Worm (Caenorhabditis elegans) whole organism, young adult: ENCODE measurements around the gene F48D6.4.

Experiments
- F23B12.7 ChIP-seq: sonication (generic microtip); optimal IDR thresholded peaks from 2 replicates; lab custom pipeline; 2017; ENCODE audit warnings: missing genetic modification characterization, mild to moderate bottlenecking, missing compliant biosample characterization, antibody characterized with exemption, moderate library complexity; ENCODE audit not compliant: insufficient read depth
- athp-1 ChIP-seq: sonication (generic microtip); optimal IDR thresholded peaks from 2 replicates; lab custom pipeline; 2017; ENCODE audit warnings: mild to moderate bottlenecking, missing genetic modification characterization, missing compliant biosample characterization
- dpl-1 ChIP-seq: fragments of 150-350 bp; optimal IDR thresholded peaks from 2 replicates; lab custom pipeline; 2014; ENCODE audit warnings: missing biosample characterization, missing genetic modification reagents, missing genetic modification characterization
- lin-26 ChIP-seq: fragments of 200-800 bp; sonication (Bioruptor generic); IDR thresholded peaks from 2 replicates; pipeline ENCODE4 v1.3.6; 2022; ENCODE audit warnings: missing genetic modification reagents, missing genetic modification characterization, missing compliant biosample characterization
- lin-54 ChIP-seq: fragments of 200-800 bp; sonication (Bioruptor generic); optimal IDR thresholded peaks from 2 replicates; lab custom pipeline; 2018; ENCODE audit warnings: mild to moderate bottlenecking, missing genetic modification characterization, missing compliant biosample characterization
- lsy-27 ChIP-seq: sonication (generic microtip); optimal IDR thresholded peaks from 2 replicates; lab custom pipeline; 2017; ENCODE audit warnings: missing genetic modification characterization, mild to moderate bottlenecking, missing compliant biosample characterization, antibody characterized with exemption, missing genotype, borderline replicate concordance; ENCODE audit not compliant: insufficient read depth
- madf-8 ChIP-seq: fragments of 200-800 bp; sonication (Bioruptor generic); conservative IDR thresholded peaks from 2 replicates; pipeline ENCODE4 v1.3.6; 2022; ENCODE audit warnings: missing genetic modification reagents, missing genetic modification characterization, missing compliant biosample characterization
- nhr-27 ChIP-seq: fragments of 200-800 bp; sonication (Bioruptor generic); optimal IDR thresholded peaks from 2 replicates; lab custom pipeline; 2018; ENCODE audit warnings: mild to moderate bottlenecking, missing genetic modification characterization, moderate library complexity, missing compliant biosample characterization
- ztf-25 ChIP-seq: fragments of 200-800 bp; sonication (Bioruptor generic); IDR thresholded peaks from 2 replicates; pipeline ENCODE4 v1.3.6; 2022; ENCODE audit warnings: missing genetic modification reagents, missing genetic modification characterization, missing compliant biosample characterization

DNA sequence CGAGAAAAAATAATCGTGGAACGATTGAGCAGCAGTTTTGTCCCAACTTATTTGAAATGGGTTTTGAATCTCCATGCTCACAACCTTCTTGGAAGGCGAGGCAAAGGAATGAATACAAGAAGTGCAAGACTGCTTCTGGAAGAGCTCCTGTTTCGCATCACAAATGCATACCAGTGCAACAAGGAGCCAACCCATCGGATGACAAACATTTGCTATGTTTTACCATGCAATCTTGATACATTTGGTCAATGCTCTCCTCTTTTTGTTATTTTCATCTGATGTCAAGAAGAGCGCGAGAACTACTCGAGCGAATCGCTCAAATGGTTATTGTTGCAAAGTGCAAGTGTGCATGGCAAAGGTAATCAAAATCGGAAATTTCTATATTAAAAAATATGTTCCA, 27.1 kb upstream of the F48D6.4 start, which contains the start of gene mec-18:
- TF ChIP-seq lin-54 (GFP tag; lab: Kevin White, UChicago) (no peak), ztf-25 (GFP tag; lab: Robert Waterston, UW) (no peak), nhr-27 (tag; lab: Kevin White, UChicago) (no peak), lin-26 (GFP tag; lab: Robert Waterston, UW) (no peak), madf-8 (no peak), dpl-1 (GFP tag; lab: Kevin White, UChicago) (no peak), athp-1 (tag; lab: Kevin White, UChicago) (no peak), lsy-27 (tag; lab: Kevin White, UChicago) (no peak), F23B12.7 (tag; lab: Kevin White, UChicago) (no peak)
